Fruit fly (Drosophila melanogaster): Measurements from ENCODE around the gene RanBP3.

Gene RanBP3

DNA sequence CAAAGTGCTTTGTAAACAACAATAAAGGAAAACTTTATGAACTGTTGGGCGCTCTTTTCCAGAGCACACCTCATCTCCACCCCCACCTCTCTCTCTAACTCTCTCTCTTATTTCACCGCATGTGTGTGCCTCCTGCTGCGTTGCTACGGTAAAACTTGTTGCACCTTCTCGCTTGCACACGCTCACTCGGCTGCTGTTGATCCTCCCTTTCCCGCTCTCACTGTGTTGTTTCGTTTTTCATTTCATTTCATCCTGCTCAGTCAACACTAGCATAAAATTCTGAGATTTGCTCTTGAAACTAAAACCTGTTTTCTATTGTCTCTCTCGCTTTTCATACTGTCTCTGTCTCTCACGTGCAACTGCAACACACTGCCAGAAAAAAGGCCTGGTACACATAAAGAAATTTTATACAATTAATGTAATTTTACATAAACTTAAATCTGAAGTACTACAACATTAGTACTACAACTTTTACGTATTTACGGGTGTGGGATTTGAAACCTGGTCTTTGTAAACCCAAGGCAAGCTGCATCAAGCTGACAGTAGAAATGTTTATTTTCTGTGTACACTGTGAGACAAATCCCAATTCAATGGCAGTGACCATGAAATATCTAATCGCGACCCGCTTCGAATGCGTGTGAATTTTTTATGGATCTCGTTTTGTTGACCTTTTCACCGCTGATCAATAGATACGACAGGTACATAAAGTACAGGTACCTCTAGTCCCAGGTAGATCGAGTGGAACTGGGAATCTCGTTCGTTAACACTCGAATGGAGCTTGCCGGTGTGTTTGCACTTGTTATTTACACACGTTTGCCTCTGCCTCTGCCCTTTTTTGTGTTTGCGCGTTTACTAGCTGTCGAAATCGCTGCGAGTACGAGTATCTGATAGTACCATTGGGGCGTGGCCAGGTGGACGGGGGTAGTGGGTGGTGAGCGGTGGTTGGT is 30.1 kb upstream of the RanBP3 start (continued):
- TF ChIP-seq Eip74EF (GFP tag; optimal IDR thresholded peaks at IDR 0.05) = peak in 1 of 2 experiments; percentile 80
- TF ChIP-seq gsb (GFP tag; IDR thresholded peaks at IDR 0.05) = no peak
- peak; percentile 71 for TF ChIP-seq NfI (GFP tag; optimal IDR thresholded peaks at IDR 0.05)
- TF ChIP-seq CG9609 (GFP tag; optimal IDR thresholded peaks at IDR 0.05) = peak; percentile 62
- peak; percentile 100 for TF ChIP-seq zf30C (GFP tag; optimal IDR thresholded peaks at IDR 0.05)
- no peak for TF ChIP-seq Dfd (GFP tag; optimal IDR thresholded peaks at IDR 0.05)
- TF ChIP-seq Mrtf (GFP tag; IDR thresholded peaks at IDR 0.05) = peak; percentile 59; the same call in 2 of the 3 replicates
- peak; percentile 72; the same call in 2 of the 3 replicates for TF ChIP-seq H15 (GFP tag; IDR thresholded peaks at IDR 0.05)
- peak; percentile 83 for TF ChIP-seq rib (GFP tag; IDR thresholded peaks at IDR 0.05)
- peak; percentile 72 for TF ChIP-seq HmgZ (tag; optimal IDR thresholded peaks at IDR 0.05)
- no peak for TF ChIP-seq unc-4 (GFP tag; IDR thresholded peaks at IDR 0.05; ENCODE audit: partially characterized antibody)
- peak; percentile 49 for TF ChIP-seq ap (GFP tag; IDR thresholded peaks at IDR 0.05)
- no peak for TF ChIP-seq CG13287 (GFP tag; IDR thresholded peaks at IDR 0.05; ENCODE audit: partially characterized antibody)
- peak; percentile 76 for TF ChIP-seq esg (GFP tag; conservative IDR thresholded peaks at IDR 0.05)
- TF ChIP-seq Nf-YC (tag; optimal IDR thresholded peaks at IDR 0.05) = peak; percentile 85
- TF ChIP-seq Oli (tag; optimal IDR thresholded peaks at IDR 0.05) = peak; percentile 92
- peak; percentile 63 for TF ChIP-seq CG11247 (GFP tag; IDR thresholded peaks at IDR 0.05)
- peak; percentile 77 for TF ChIP-seq otp (GFP tag; IDR thresholded peaks at IDR 0.05)
- peak; percentile 77 for TF ChIP-seq Antp (GFP tag; optimal IDR thresholded peaks at IDR 0.05)
- peak; percentile 95 for TF ChIP-seq phol (tag; optimal IDR thresholded peaks at IDR 0.05)
- peak; percentile 78 for TF ChIP-seq org-1 (GFP tag; optimal IDR thresholded peaks at IDR 0.05)
- peak; percentile 84 for TF ChIP-seq CG10462 (GFP tag; optimal IDR thresholded peaks at IDR 0.05)
- peak; percentile 56 for TF ChIP-seq dimm (GFP tag; IDR thresholded peaks at IDR 0.05)
- peak; percentile 58 for TF ChIP-seq vfl (GFP tag; optimal IDR thresholded peaks at IDR 0.05)
- TF ChIP-seq CG12071 (GFP tag; optimal IDR thresholded peaks at IDR 0.05) = peak; percentile 87
- TF ChIP-seq Fer3 (tag; optimal IDR thresholded peaks at IDR 0.05) = peak; percentile 53
- peak; percentile 93 for TF ChIP-seq gcm (GFP tag; optimal IDR thresholded peaks at IDR 0.05)
- TF ChIP-seq eve (GFP tag; optimal IDR thresholded peaks at IDR 0.05) = peak in 1 of 2 experiments; percentile 77
- TF ChIP-seq B-H2 (GFP tag; optimal IDR thresholded peaks at IDR 0.05) = peak; percentile 52
- peak; percentile 71 for TF ChIP-seq Atf6 (GFP tag; IDR thresholded peaks at IDR 0.05)
- TF ChIP-seq da (GFP tag; optimal IDR thresholded peaks at IDR 0.05) = peak; percentile 23
- TF ChIP-seq klu (GFP tag; IDR thresholded peaks at IDR 0.05) = peak; percentile 55
- peak; percentile 55 for TF ChIP-seq disco-r (GFP tag; optimal IDR thresholded peaks at IDR 0.05)
- peak; percentile 17 for TF ChIP-seq fd3F (GFP tag; optimal IDR thresholded peaks at IDR 0.05)
- TF ChIP-seq Sry-β (GFP tag; optimal IDR thresholded peaks at IDR 0.05) = peak; percentile 71
- peak; percentile 1 for TF ChIP-seq CG10147 (GFP tag; optimal IDR thresholded peaks at IDR 0.05)
- TF ChIP-seq pnt (GFP tag; optimal IDR thresholded peaks at IDR 0.05) = peak; percentile 81
- peak; percentile 66 for TF ChIP-seq Dek (tag; optimal IDR thresholded peaks at IDR 0.05)
- TF ChIP-seq CG3407 (GFP tag; optimal IDR thresholded peaks at IDR 0.05) = peak; percentile 84
- peak; percentile 66; the same call in 1 of the 3 replicates for TF ChIP-seq Dbx (GFP tag; IDR thresholded peaks at IDR 0.05)
- TF ChIP-seq fu2 (GFP tag; optimal IDR thresholded peaks at IDR 0.05) = peak; percentile 26
- peak; percentile 76 for TF ChIP-seq Ada2b (GFP tag; IDR thresholded peaks at IDR 0.05)
- peak; percentile 94 for TF ChIP-seq Ssrp (tag; optimal IDR thresholded peaks at IDR 0.05)
- TF ChIP-seq sqz (GFP tag; optimal IDR thresholded peaks at IDR 0.05) = peak; percentile 91
- TF ChIP-seq sc (optimal IDR thresholded peaks at IDR 0.05) = no peak
- peak; percentile 91 for TF ChIP-seq sc (GFP tag; optimal IDR thresholded peaks at IDR 0.05)
- TF ChIP-seq CG13424 (tag; optimal IDR thresholded peaks at IDR 0.05) = peak; percentile 82
- peak; percentile 79 for TF ChIP-seq Rx (GFP tag; IDR thresholded peaks at IDR 0.05)
